Fruit fly (Drosophila melanogaster) whole organism, embryonic: ENCODE data around the gene barr.

ENCODE experiments used
- Atf3 ChIP-seq: fragments of 200-800 bp; sonication (Bioruptor generic); optimal IDR thresholded peaks from 3 replicates; lab custom pipeline; 2016; ENCODE audit warnings: missing biosample characterization, missing genetic modification characterization
- BtbVII ChIP-seq: fragments of 200-800 bp; sonication (Bioruptor generic); optimal IDR thresholded peaks from 3 replicates; lab custom pipeline; 2017; ENCODE audit warnings: missing biosample characterization, mild to moderate bottlenecking, missing genetic modification characterization
- CG10431 ChIP-seq: fragments of 200-800 bp; sonication (Bioruptor generic); optimal IDR thresholded peaks from 3 replicates; lab custom pipeline; 2018; ENCODE audit warnings: missing biosample characterization, mild to moderate bottlenecking, missing genetic modification characterization
- CG10959 ChIP-seq: fragments of 200-800 bp; sonication (Bioruptor generic); IDR thresholded peaks from 2 replicates; pipeline ENCODE4 v1.3.6; 2022; ENCODE audit warnings: missing biosample characterization, missing genetic modification characterization
- CG13424 ChIP-seq: fragments of 200-800 bp; sonication (Bioruptor generic); optimal IDR thresholded peaks from 2 replicates; lab custom pipeline; 2019; ENCODE audit warnings: missing biosample characterization, mild to moderate bottlenecking, missing genetic modification characterization, moderate library complexity
- CG13894 ChIP-seq: fragments of 200-800 bp; sonication (Bioruptor generic); optimal IDR thresholded peaks from 3 replicates; lab custom pipeline; 2018; ENCODE audit warnings: missing biosample characterization, mild to moderate bottlenecking, missing genetic modification characterization, moderate library complexity
- CG14441 ChIP-seq: fragments of 200-800 bp; sonication (Bioruptor generic); IDR thresholded peaks from 2 replicates; pipeline ENCODE4 v1.3.6; 2022; ENCODE audit warnings: missing biosample characterization, missing genetic modification characterization
- CG17361 ChIP-seq: fragments of 200-800 bp; sonication (Bioruptor generic); IDR thresholded peaks from 3 replicates; pipeline ENCODE4 v1.3.6; 2022; ENCODE audit warnings: missing biosample characterization, missing genetic modification characterization
- CG32532 ChIP-seq: fragments of 200-800 bp; sonication (Bioruptor generic); IDR thresholded peaks from 2 replicates; pipeline ENCODE4 v1.3.6; 2022; ENCODE audit warnings: missing biosample characterization, missing genetic modification characterization
- CG34376 ChIP-seq: fragments of 200-800 bp; sonication (Bioruptor generic); optimal IDR thresholded peaks from 2 replicates; lab custom pipeline; 2018; ENCODE audit warnings: missing biosample characterization, mild to moderate bottlenecking, missing genetic modification characterization
- CG6683 ChIP-seq: fragments of 200-800 bp; sonication (Bioruptor generic); optimal IDR thresholded peaks from 2 replicates; lab custom pipeline; 2017; ENCODE audit warnings: missing biosample characterization, mild to moderate bottlenecking, missing genetic modification characterization, missing genetic modification reagents
- CG6765 ChIP-seq: fragments of 200-800 bp; sonication (Bioruptor generic); optimal IDR thresholded peaks from 3 replicates; lab custom pipeline; 2017; ENCODE audit warnings: missing biosample characterization, mild to moderate bottlenecking, missing genetic modification characterization
- CG6813 ChIP-seq: fragments of 200-800 bp; sonication (Bioruptor generic); optimal IDR thresholded peaks from 2 replicates; lab custom pipeline; 2017; ENCODE audit warnings: missing biosample characterization, missing genetic modification characterization, mild to moderate bottlenecking, moderate library complexity, missing genetic modification reagents
- CG7963 ChIP-seq: fragments of 200-800 bp; sonication (Bioruptor generic); IDR thresholded peaks from 3 replicates; pipeline ENCODE4 v1.3.6; 2022; ENCODE audit warnings: missing biosample characterization, missing genetic modification characterization; ENCODE audit not compliant: partially characterized antibody
- CG8388 ChIP-seq: fragments of 200-800 bp; sonication (Bioruptor generic); optimal IDR thresholded peaks from 2 replicates; lab custom pipeline; 2019; ENCODE audit warnings: missing biosample characterization, mild to moderate bottlenecking, missing genetic modification characterization, moderate library complexity
- CG8765 ChIP-seq: fragments of 200-800 bp; sonication (Bioruptor generic); IDR thresholded peaks from 2 replicates; pipeline ENCODE4 v1.3.6; 2022; ENCODE audit warnings: missing biosample characterization, missing genetic modification characterization
- Deaf1 ChIP-seq: fragments of 200-800 bp; optimal IDR thresholded peaks from 3 replicates; lab custom pipeline; 2019; ENCODE audit warnings: missing biosample characterization, mild to moderate bottlenecking, missing genetic modification characterization, moderate library complexity
- Elba2 ChIP-seq: fragments of 200-800 bp; sonication (Bioruptor generic); optimal IDR thresholded peaks from 3 replicates; lab custom pipeline; 2016; ENCODE audit warnings: missing biosample characterization, missing genetic modification characterization
- Ets65A ChIP-seq: fragments of 200-800 bp; sonication (Bioruptor generic); peaks from one replicate; lab custom pipeline; 2016; ENCODE audit warnings: missing biosample characterization, missing genetic modification characterization
- Gsc ChIP-seq: fragments of 200-800 bp; sonication (Bioruptor generic); IDR thresholded peaks from 2 replicates; pipeline ENCODE4 v1.3.6; 2022; ENCODE audit warnings: missing biosample characterization, missing genetic modification characterization
- HLHmδ ChIP-seq: fragments of 200-800 bp; sonication (Bioruptor generic); optimal IDR thresholded peaks from 2 replicates; lab custom pipeline; 2018; ENCODE audit warnings: missing biosample characterization, mild to moderate bottlenecking, missing genetic modification characterization, moderate library complexity
- Hr3 ChIP-seq: fragments of 200-800 bp; sonication (Bioruptor generic); optimal IDR thresholded peaks from 3 replicates; lab custom pipeline; 2016; ENCODE audit warnings: missing biosample characterization, missing genetic modification characterization
- Hr51 ChIP-seq, 2 experiments: fragments of 200-800 bp; sonication (Bioruptor generic); optimal IDR thresholded peaks; 2 replicates in 1 of 2; 3 replicates in 1 of 2; lab custom pipeline; 2016 to 2018; ENCODE audit warnings: missing biosample characterization in 2 of 2, missing genetic modification characterization in 2 of 2, mild to moderate bottlenecking in 1 of 2, moderate library complexity in 1 of 2
- Lim3 ChIP-seq: fragments of 200-800 bp; sonication (Bioruptor generic); IDR thresholded peaks from 2 replicates; pipeline ENCODE4 v1.3.6; 2022; ENCODE audit warnings: missing biosample characterization, missing genetic modification characterization
- MTF-1 ChIP-seq: fragments of 200-800 bp; sonication (Bioruptor generic); optimal IDR thresholded peaks from 2 replicates; lab custom pipeline; 2018; ENCODE audit warnings: missing biosample characterization, mild to moderate bottlenecking, missing genetic modification characterization, borderline replicate concordance
- Mad ChIP-seq: fragments of 200-800 bp; sonication (Bioruptor generic); optimal IDR thresholded peaks from 2 replicates; lab custom pipeline; 2016; ENCODE audit warnings: missing biosample characterization, missing genetic modification characterization
- Nf-YA ChIP-seq: fragments of 200-800 bp; sonication (Bioruptor generic); IDR thresholded peaks from 2 replicates; pipeline ENCODE4 v1.3.6; 2022; ENCODE audit warnings: missing biosample characterization, missing genetic modification characterization
- PHDP ChIP-seq: fragments of 200-800 bp; sonication (Bioruptor generic); optimal IDR thresholded peaks from 3 replicates; lab custom pipeline; 2018; ENCODE audit warnings: missing biosample characterization, mild to moderate bottlenecking, missing genetic modification characterization, moderate library complexity
- ab ChIP-seq: fragments of 200-800 bp; sonication (Bioruptor generic); optimal IDR thresholded peaks from 2 replicates; lab custom pipeline; 2016; ENCODE audit warnings: missing biosample characterization, missing genetic modification characterization
- az2 ChIP-seq: fragments of 200-800 bp; sonication (Bioruptor generic); optimal IDR thresholded peaks from 3 replicates; lab custom pipeline; 2016; ENCODE audit warnings: missing biosample characterization, missing genetic modification characterization
- corto ChIP-seq: fragments of 200-800 bp; sonication (Bioruptor generic); optimal IDR thresholded peaks from 2 replicates; lab custom pipeline; 2016; ENCODE audit warnings: missing biosample characterization, mild to moderate bottlenecking, missing genetic modification characterization, moderate library complexity
- crol ChIP-seq: fragments of 200-800 bp; sonication (Bioruptor generic); IDR thresholded peaks from 2 replicates; pipeline ENCODE4 v1.3.6; 2022; ENCODE audit warnings: missing biosample characterization, missing genetic modification characterization
- crp ChIP-seq, 2 experiments: fragments of 200-800 bp; sonication (Bioruptor generic); optimal IDR thresholded peaks; 2 replicates in 1 of 2; 3 replicates in 1 of 2; lab custom pipeline; 2017; ENCODE audit warnings: missing biosample characterization in 2 of 2, missing genetic modification characterization in 2 of 2, mild to moderate bottlenecking in 1 of 2, moderate library complexity in 1 of 2
- dysf ChIP-seq: fragments of 200-800 bp; sonication (Bioruptor generic); IDR thresholded peaks from 3 replicates; pipeline ENCODE4 v1.3.6; 2022; ENCODE audit warnings: missing biosample characterization, missing genetic modification characterization
- ems ChIP-seq: fragments of 200-800 bp; sonication (Bioruptor generic); optimal IDR thresholded peaks from 3 replicates; lab custom pipeline; 2016; ENCODE audit warnings: missing biosample characterization, missing genetic modification characterization
- esg ChIP-seq: fragments of 200-800 bp; sonication (Bioruptor generic); conservative IDR thresholded peaks from 2 replicates; pipeline ENCODE4 v1.3.6; 2022; ENCODE audit warnings: missing biosample characterization, missing genetic modification characterization
- gsb ChIP-seq: fragments of 200-800 bp; sonication (Bioruptor generic); IDR thresholded peaks from 2 replicates; pipeline ENCODE4 v1.3.6; 2022; ENCODE audit warnings: missing biosample characterization, missing genetic modification characterization
- hbn ChIP-seq: fragments of 200-800 bp; sonication (Bioruptor generic); IDR thresholded peaks from 2 replicates; pipeline ENCODE4 v1.3.6; 2022; ENCODE audit warnings: missing biosample characterization, missing genetic modification characterization; ENCODE audit not compliant: partially characterized antibody
- jing ChIP-seq: fragments of 200-800 bp; sonication (Bioruptor generic); optimal IDR thresholded peaks from 2 replicates; lab custom pipeline; 2018; ENCODE audit warnings: missing biosample characterization, mild to moderate bottlenecking, missing genetic modification characterization
- ken ChIP-seq: fragments of 200-800 bp; sonication (Bioruptor generic); IDR thresholded peaks from 3 replicates; pipeline ENCODE4 v1.3.6; 2022; ENCODE audit warnings: missing biosample characterization, missing genetic modification characterization
- klu ChIP-seq: fragments of 200-800 bp; sonication (Bioruptor generic); IDR thresholded peaks from 2 replicates; pipeline ENCODE4 v1.3.6; 2022; ENCODE audit warnings: missing biosample characterization, missing genetic modification characterization
- maf-S ChIP-seq: fragments of 200-800 bp; sonication (Bioruptor generic); optimal IDR thresholded peaks from 2 replicates; lab custom pipeline; 2016; ENCODE audit warnings: missing biosample characterization, missing genetic modification characterization
- mam ChIP-seq: fragments of 200-800 bp; sonication (Bioruptor generic); optimal IDR thresholded peaks from 3 replicates; lab custom pipeline; 2016; ENCODE audit warnings: missing biosample characterization, missing genetic modification characterization
- nom ChIP-seq: fragments of 200-800 bp; sonication (Bioruptor generic); optimal IDR thresholded peaks from 2 replicates; lab custom pipeline; 2017; ENCODE audit warnings: missing biosample characterization, missing genetic modification characterization, mild to moderate bottlenecking, moderate library complexity, missing genetic modification reagents
- pfk ChIP-seq: fragments of 200-800 bp; sonication (Bioruptor generic); optimal IDR thresholded peaks from 2 replicates; lab custom pipeline; 2018; ENCODE audit warnings: missing biosample characterization, mild to moderate bottlenecking, missing genetic modification characterization, moderate library complexity
- row ChIP-seq: fragments of 200-800 bp; sonication (Bioruptor generic); IDR thresholded peaks from 3 replicates; pipeline ENCODE4 v1.3.6; 2022; ENCODE audit warnings: missing biosample characterization, missing genetic modification characterization
- sqz ChIP-seq: fragments of 200-800 bp; sonication (Bioruptor generic); optimal IDR thresholded peaks from 3 replicates; lab custom pipeline; 2018; ENCODE audit warnings: missing biosample characterization, mild to moderate bottlenecking, missing genetic modification characterization
- trem ChIP-seq: fragments of 200-800 bp; optimal IDR thresholded peaks from 3 replicates; lab custom pipeline; 2019; ENCODE audit warnings: missing biosample characterization, mild to moderate bottlenecking, missing genetic modification characterization, moderate library complexity
- zf30C ChIP-seq: fragments of 200-800 bp; sonication (Bioruptor generic); optimal IDR thresholded peaks from 3 replicates; lab custom pipeline; 2018; ENCODE audit warnings: missing biosample characterization, mild to moderate bottlenecking, missing genetic modification characterization

Gene barr

dm6 chr2L:20077423-20078401, 16.5 kb upstream of the barr start (continued):
- TF ChIP-seq Elba2, result no peak
- no peak for TF ChIP-seq trem (tag; lab: Kevin White, UChicago)
- no peak for TF ChIP-seq CG8765 (GFP tag; lab: Robert Waterston, UW)
- TF ChIP-seq dysf (GFP tag; lab: Robert Waterston, UW), result no peak
- TF ChIP-seq CG32532 (GFP tag; lab: Robert Waterston, UW), result no peak
- peak; percentile 28 for TF ChIP-seq CG6765
- TF ChIP-seq maf-S, result no peak
- no peak for TF ChIP-seq esg
- TF ChIP-seq CG6813 (GFP tag; lab: Kevin White, UChicago), result peak; percentile 15
- no peak for TF ChIP-seq Ets65A (GFP tag; lab: Kevin White, UChicago)
- no peak for TF ChIP-seq nom (GFP tag; lab: Kevin White, UChicago)
- TF ChIP-seq BtbVII (GFP tag; lab: Kevin White, UChicago), result peak; percentile 32
- no peak for TF ChIP-seq corto (GFP tag; lab: Kevin White, UChicago)
- TF ChIP-seq Lim3, result no peak
- no peak for TF ChIP-seq gsb
- TF ChIP-seq klu (GFP tag; lab: Robert Waterston, UW), result no peak
- TF ChIP-seq crp (GFP tag; optimal IDR thresholded peaks at IDR 0.05; lab: Kevin White, UChicago), result no peak
- TF ChIP-seq PHDP (tag; lab: Kevin White, UChicago), result peak; percentile 19
- no peak for TF ChIP-seq pfk (GFP tag; lab: Kevin White, UChicago)
- TF ChIP-seq Mad (GFP tag; lab: Kevin White, UChicago), result no peak
- no peak for TF ChIP-seq mam (GFP tag; lab: Kevin White, UChicago)
- no peak for TF ChIP-seq zf30C (GFP tag; lab: Kevin White, UChicago)
- no peak for TF ChIP-seq CG13894
- TF ChIP-seq az2 (GFP tag; lab: Kevin White, UChicago), result no peak
- TF ChIP-seq Hr51 (GFP tag; optimal IDR thresholded peaks at IDR 0.05; lab: Kevin White, UChicago), result no peak
- TF ChIP-seq CG14441 (GFP tag; lab: Robert Waterston, UW), result no peak
- no peak for TF ChIP-seq ems (GFP tag; lab: Kevin White, UChicago)
- TF ChIP-seq jing (GFP tag; lab: Kevin White, UChicago), result no peak
- TF ChIP-seq CG17361 (GFP tag; lab: Robert Waterston, UW), result no peak
- peak; percentile 33 for TF ChIP-seq CG10431 (GFP tag; lab: Kevin White, UChicago)
- TF ChIP-seq CG34376 (GFP tag; lab: Kevin White, UChicago), result peak; percentile 74
- no peak for TF ChIP-seq Deaf1
- no peak for TF ChIP-seq CG10959 (GFP tag; lab: Robert Waterston, UW)
- no peak for TF ChIP-seq row (GFP tag; lab: Robert Waterston, UW)
- TF ChIP-seq CG13424 (tag; lab: Kevin White, UChicago), result no peak
- no peak for TF ChIP-seq Gsc (GFP tag; lab: Robert Waterston, UW)
- TF ChIP-seq Nf-YA (GFP tag; lab: Robert Waterston, UW), result no peak
- no peak for TF ChIP-seq ab (GFP tag; lab: Kevin White, UChicago)
- no peak for TF ChIP-seq CG6683 (GFP tag; lab: Kevin White, UChicago)
- TF ChIP-seq CG8388, result no peak
- TF ChIP-seq Atf3 (GFP tag; lab: Kevin White, UChicago), result no peak
- TF ChIP-seq HLHmδ (GFP tag; lab: Kevin White, UChicago), result no peak
- TF ChIP-seq crol, result no peak
- TF ChIP-seq MTF-1 (GFP tag; lab: Kevin White, UChicago), result no peak
- TF ChIP-seq sqz (GFP tag; lab: Kevin White, UChicago), result peak; percentile 30
- TF ChIP-seq ken, result no peak
- no peak for TF ChIP-seq hbn (GFP tag; lab: Robert Waterston, UW)
- TF ChIP-seq CG7963, result no peak
- no peak for TF ChIP-seq Hr3 (GFP tag; lab: Kevin White, UChicago)
